Fruit fly (Drosophila melanogaster) whole organism, pupa: ENCODE measurements around the gene CG43813.

ENCODE experiments used
- CG14655 ChIP-seq: fragments of 200-800 bp; sonication (Bioruptor generic); optimal IDR thresholded peaks from 3 replicates; lab custom pipeline; 2017; ENCODE audit warnings: mild to moderate bottlenecking, missing biosample characterization, missing genetic modification reagents, missing genetic modification characterization
- Snoo ChIP-seq: fragments of 200-800 bp; sonication (Bioruptor generic); optimal IDR thresholded peaks from 3 replicates; lab custom pipeline; 2017; ENCODE audit warnings: missing biosample characterization, mild to moderate bottlenecking, missing genetic modification characterization, inconsistent platforms
- gl ChIP-seq: fragments of 200-800 bp; sonication (Bioruptor generic); optimal IDR thresholded peaks from 2 replicates; lab custom pipeline; 2018; ENCODE audit warnings: missing biosample characterization, mild to moderate bottlenecking, missing genetic modification characterization

DNA sequence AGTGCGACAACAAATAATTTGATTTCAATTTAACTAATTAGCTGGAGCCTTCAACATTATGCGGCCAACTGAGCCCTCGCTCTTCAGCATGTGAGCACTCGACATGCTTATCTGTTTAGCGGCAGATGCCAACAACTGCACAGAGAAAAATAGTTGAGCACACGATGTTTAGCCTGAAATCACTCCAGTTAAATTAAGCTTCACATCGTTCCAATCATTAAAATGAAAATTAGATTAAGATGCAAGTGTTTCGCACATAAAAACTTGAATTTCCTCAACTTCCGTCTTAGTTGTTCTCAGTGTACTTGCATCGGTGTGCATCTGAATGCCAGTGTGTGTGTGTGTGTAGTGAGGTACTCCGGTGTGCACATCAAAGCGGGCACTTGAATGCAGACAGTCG lies 6.8 kb upstream of the CG43813 start:
- TF ChIP-seq CG14655 (GFP tag; lab: Kevin White, UChicago) (peak; percentile 5), gl (no peak), Snoo (tag; lab: Kevin White, UChicago) (no peak)
